Worm (Caenorhabditis elegans) whole organism, L4 larva: ENCODE measurements around the gene pag-3.

Experiments used
- F10B5.3 ChIP-seq: sonication (generic microtip); optimal IDR thresholded peaks from 2 replicates; lab custom pipeline; 2016; ENCODE audit warnings: mild to moderate bottlenecking, missing genetic modification characterization, missing compliant biosample characterization
- F49E8.2 ChIP-seq: sonication (generic microtip); optimal IDR thresholded peaks from 2 replicates; lab custom pipeline; 2016; ENCODE audit warnings: missing compliant biosample characterization, mild to moderate bottlenecking, missing genetic modification characterization, borderline replicate concordance
- R02D3.7 ChIP-seq: fragments of 150-350 bp; sonication (generic microtip); optimal IDR thresholded peaks from 3 replicates; lab custom pipeline; 2014; ENCODE audit warnings: missing biosample characterization, missing genetic modification characterization
- T26A8.4 ChIP-seq: fragments of 200-800 bp; sonication (Bioruptor generic); IDR thresholded peaks from 2 replicates; pipeline ENCODE4 v1.3.6; 2022; ENCODE audit warnings: missing genetic modification characterization, missing compliant biosample characterization
- Y105C5A.15 ChIP-seq: fragments of 200-800 bp; sonication (Bioruptor generic); IDR thresholded peaks from 2 replicates; pipeline ENCODE4 v1.3.6; 2022; ENCODE audit warnings: missing genetic modification characterization, missing compliant biosample characterization
- Y48G9A.11 ChIP-seq: fragments of 200-800 bp; sonication (Bioruptor generic); IDR thresholded peaks from 2 replicates; pipeline ENCODE4 v1.3.6; 2022; ENCODE audit warnings: missing genetic modification reagents, missing genetic modification characterization, missing compliant biosample characterization
- ZK337.2 ChIP-seq: fragments of 200-800 bp; sonication (Bioruptor generic); IDR thresholded peaks from 2 replicates; pipeline ENCODE4 v1.3.6; 2022; ENCODE audit warnings: missing genetic modification reagents, missing genetic modification characterization, missing compliant biosample characterization
- aha-1 ChIP-seq: fragments of 150-350 bp; peaks from one replicate; lab custom pipeline; 2014; ENCODE audit warnings: missing biosample characterization, missing genetic modification characterization
- arid-1 ChIP-seq: fragments of 200-800 bp; sonication (Bioruptor generic); conservative IDR thresholded peaks from 2 replicates; pipeline ENCODE4 v1.3.6; 2022; ENCODE audit warnings: missing genetic modification reagents, missing genetic modification characterization, missing compliant biosample characterization
- ceh-20 ChIP-seq: fragments of 200-800 bp; sonication (Bioruptor generic); IDR thresholded peaks from 2 replicates; pipeline ENCODE4 v1.3.6; 2022; ENCODE audit warnings: missing genetic modification reagents, missing genetic modification characterization, missing compliant biosample characterization
- ceh-28 ChIP-seq: fragments of 150-350 bp; optimal IDR thresholded peaks from 2 replicates; lab custom pipeline; 2014; ENCODE audit warnings: missing biosample characterization, missing genetic modification reagents, missing genetic modification characterization
- ceh-32 ChIP-seq: sonication (generic microtip); optimal IDR thresholded peaks from 2 replicates; lab custom pipeline; 2016; ENCODE audit warnings: mild to moderate bottlenecking, missing genetic modification characterization, missing compliant biosample characterization; ENCODE audit not compliant: poor library complexity
- dmd-8 ChIP-seq: fragments of 200-800 bp; sonication (Bioruptor generic); IDR thresholded peaks from 2 replicates; pipeline ENCODE4 v1.3.6; 2022; ENCODE audit warnings: missing genetic modification characterization, missing compliant biosample characterization
- dpl-1 ChIP-seq: fragments of 150-350 bp; optimal IDR thresholded peaks from 2 replicates; lab custom pipeline; 2014; ENCODE audit warnings: missing biosample characterization, missing genetic modification reagents, missing genetic modification characterization
- dve-1 ChIP-seq: sonication (generic microtip); optimal IDR thresholded peaks from 2 replicates; lab custom pipeline; 2017; ENCODE audit warnings: antibody characterized with exemption, mild to moderate bottlenecking, missing genetic modification characterization, missing compliant biosample characterization; ENCODE audit not compliant: insufficient read depth
- fkh-10 ChIP-seq: fragments of 150-350 bp; optimal IDR thresholded peaks from 2 replicates; lab custom pipeline; 2014; ENCODE audit warnings: missing biosample characterization, missing genetic modification reagents, missing genetic modification characterization
- gei-8 ChIP-seq: fragments of 200-800 bp; sonication (Bioruptor generic); optimal IDR thresholded peaks from 2 replicates; lab custom pipeline; 2018; ENCODE audit warnings: mild to moderate bottlenecking, missing genetic modification characterization, missing compliant biosample characterization
- hif-1 ChIP-seq, 2 experiments: sonication (generic microtip); optimal IDR thresholded peaks; 2 replicates each; lab custom pipeline; 2016 to 2017; ENCODE audit warnings: missing compliant biosample characterization in 2 of 2, missing genetic modification characterization in 2 of 2, missing genetic modification reagents in 2 of 2, missing genotype in 2 of 2, mild to moderate bottlenecking in 1 of 2
- lim-7 ChIP-seq: fragments of 200-800 bp; sonication (Bioruptor generic); IDR thresholded peaks from 2 replicates; pipeline ENCODE4 v1.3.6; 2022; ENCODE audit warnings: missing genetic modification characterization, missing compliant biosample characterization
- lin-13 ChIP-seq: fragments of 150-350 bp; optimal IDR thresholded peaks from 2 replicates; lab custom pipeline; 2014; ENCODE audit warnings: missing biosample characterization, missing genetic modification reagents, missing genetic modification characterization
- madf-5 ChIP-seq, 2 experiments: fragments of 200-800 bp; sonication (Bioruptor generic); IDR thresholded peaks; 2 replicates each; pipeline ENCODE4 v1.3.6; 2022; ENCODE audit warnings: missing compliant biosample characterization in 2 of 2, missing genetic modification characterization in 2 of 2
- mdt-29 ChIP-seq: fragments of 200-800 bp; sonication (Bioruptor generic); IDR thresholded peaks from 2 replicates; pipeline ENCODE4 v1.3.6; 2022; ENCODE audit warnings: missing genetic modification reagents, missing genetic modification characterization, missing compliant biosample characterization
- mes-2 ChIP-seq: sonication (generic microtip); optimal IDR thresholded peaks from 2 replicates; lab custom pipeline; 2016; ENCODE audit warnings: missing genotype, mild to moderate bottlenecking, missing genetic modification characterization, missing compliant biosample characterization; ENCODE audit not compliant: poor library complexity, severe bottlenecking
- nhr-11 ChIP-seq: fragments of 150-350 bp; optimal IDR thresholded peaks from 2 replicates; lab custom pipeline; 2014; ENCODE audit warnings: missing biosample characterization, missing genetic modification characterization
- nhr-28 ChIP-seq: fragments of 150-350 bp; optimal IDR thresholded peaks from 2 replicates; lab custom pipeline; 2014; ENCODE audit warnings: missing biosample characterization, missing genetic modification characterization
- nhr-48 ChIP-seq: sonication (generic microtip); optimal IDR thresholded peaks from 2 replicates; lab custom pipeline; 2016; ENCODE audit warnings: mild to moderate bottlenecking, missing genetic modification characterization, missing compliant biosample characterization
- pqm-1 ChIP-seq: sonication (generic microtip); optimal IDR thresholded peaks from 2 replicates; lab custom pipeline; 2017; ENCODE audit warnings: missing biosample characterization, missing genetic modification characterization
- set-16 ChIP-seq: fragments of 200-800 bp; sonication (Bioruptor generic); IDR thresholded peaks from 2 replicates; pipeline ENCODE4 v1.3.6; 2022; ENCODE audit warnings: missing genetic modification reagents, missing genetic modification characterization, missing compliant biosample characterization
- tag-97 ChIP-seq: fragments of 200-800 bp; sonication (Bioruptor generic); IDR thresholded peaks from 2 replicates; pipeline ENCODE4 v1.3.6; 2022; ENCODE audit warnings: missing genetic modification characterization, missing compliant biosample characterization
- tra-1 ChIP-seq: fragments of 200-800 bp; sonication (Bioruptor generic); IDR thresholded peaks from 2 replicates; pipeline ENCODE4 v1.3.6; 2022; ENCODE audit warnings: missing genetic modification reagents, missing genetic modification characterization, missing compliant biosample characterization
- unc-130 ChIP-seq: sonication (generic microtip); optimal IDR thresholded peaks from 2 replicates; lab custom pipeline; 2016; ENCODE audit warnings: missing genetic modification reagents, missing genetic modification characterization, missing compliant biosample characterization
- unc-62 ChIP-seq, 3 experiments: fragments of 150-350 bp in 1 of 3; sonication (generic microtip); optimal IDR thresholded peaks in 2 of 3; peaks in 1 of 3; 1 replicate in 1 of 3; 2 replicates in 2 of 3; lab custom pipeline; 2014 to 2017; ENCODE audit warnings: missing biosample characterization in 3 of 3, missing genetic modification characterization in 3 of 3, missing genetic modification reagents in 3 of 3, missing genotype in 1 of 3
- zip-11 ChIP-seq: fragments of 200-800 bp; sonication (Bioruptor generic); IDR thresholded peaks from 2 replicates; pipeline ENCODE4 v1.3.6; 2022; ENCODE audit warnings: missing genetic modification characterization, missing compliant biosample characterization
- zip-2 ChIP-seq: fragments of 150-350 bp; optimal IDR thresholded peaks from 2 replicates; lab custom pipeline; 2014; ENCODE audit warnings: missing biosample characterization, missing genetic modification characterization

Gene pag-3

DNA sequence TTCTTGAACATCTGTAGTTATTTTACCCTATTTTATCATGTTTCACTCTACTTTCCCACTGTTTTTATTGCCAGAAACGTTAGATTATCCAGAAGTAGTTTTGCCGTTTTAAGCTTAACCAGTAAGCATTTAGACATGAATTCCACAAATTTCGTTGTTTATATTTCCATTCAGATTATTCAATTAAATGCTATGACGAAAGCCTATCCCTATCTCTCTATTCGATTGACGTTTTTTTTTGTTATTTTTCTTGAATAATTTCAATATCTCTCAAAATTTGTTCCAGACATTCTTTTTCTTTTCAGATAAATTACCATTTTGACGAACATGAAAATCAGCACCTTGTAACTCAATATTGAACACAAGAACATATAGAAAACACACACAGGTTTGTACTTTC is 35.9 kb downstream of the pag-3 start, which contains the start of gene npr-40:
Gene npr-40, plus strand, starts transcription at position 301 of the 400 bp plus-strand sequence.
- TF ChIP-seq arid-1 (GFP tag; lab: Robert Waterston, UW) (no peak), mes-2 (tag; lab: Kevin White, UChicago) (no peak), aha-1 (tag; lab: Kevin White, UChicago) (peak; percentile 4)

DNA sequence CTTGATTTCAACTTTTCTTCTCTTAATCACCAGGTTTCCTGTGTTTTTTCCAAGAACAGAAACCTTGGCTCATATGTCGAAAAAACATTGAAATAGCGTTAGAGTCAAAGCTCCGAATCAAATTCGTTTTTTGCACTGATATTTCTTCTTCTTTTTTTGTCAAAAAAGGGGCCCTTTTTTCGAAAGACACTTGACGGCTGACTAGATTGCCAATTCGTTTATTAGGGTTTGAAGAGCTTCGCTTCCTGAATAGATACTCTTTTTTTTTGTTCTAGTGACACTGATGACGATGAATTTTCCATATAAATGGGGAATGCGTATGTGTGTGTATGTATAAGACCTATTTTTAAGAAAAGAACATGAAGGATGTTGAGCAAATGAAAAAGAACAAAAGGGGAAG is 37.7 kb downstream of the pag-3 start:
- TF ChIP-seq zip-2 (no peak), nhr-11 (no peak), fkh-10 (peak; percentile 46)

DNA sequence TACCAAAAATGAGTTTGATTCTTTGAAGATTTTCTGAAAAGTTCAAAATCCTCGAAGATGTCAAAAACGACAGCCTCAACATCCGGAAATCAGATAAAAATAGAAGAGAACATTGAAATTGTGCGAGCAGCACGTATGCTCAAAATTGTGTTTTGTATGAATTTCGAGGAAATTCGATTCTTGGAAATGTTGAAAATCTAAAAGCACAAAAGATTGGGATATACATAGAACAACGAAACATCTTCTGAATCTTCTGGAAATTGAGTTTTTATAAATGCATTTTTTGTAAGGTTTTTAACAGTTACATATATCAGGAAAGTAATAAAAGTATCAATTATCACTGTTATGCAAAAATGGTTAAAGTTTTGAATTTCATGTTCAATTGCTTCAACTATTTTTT is 43.8 kb downstream of the pag-3 start:
- TF ChIP-seq fkh-10 (peak; percentile 33), unc-62 (GFP tag; optimal IDR thresholded peaks at IDR 0.05 in 1 of 2; lab: Kevin White, UChicago) (peak in 1 of 2 experiments; percentile 67), unc-62 (tag; optimal IDR thresholded peaks at IDR 0.05; lab: Kevin White, UChicago) (no peak), tra-1 (no peak), tag-97 (GFP tag; lab: Robert Waterston, UW) (no peak)
- TF ChIP-seq, all 104 proteins: peak for 2

DNA sequence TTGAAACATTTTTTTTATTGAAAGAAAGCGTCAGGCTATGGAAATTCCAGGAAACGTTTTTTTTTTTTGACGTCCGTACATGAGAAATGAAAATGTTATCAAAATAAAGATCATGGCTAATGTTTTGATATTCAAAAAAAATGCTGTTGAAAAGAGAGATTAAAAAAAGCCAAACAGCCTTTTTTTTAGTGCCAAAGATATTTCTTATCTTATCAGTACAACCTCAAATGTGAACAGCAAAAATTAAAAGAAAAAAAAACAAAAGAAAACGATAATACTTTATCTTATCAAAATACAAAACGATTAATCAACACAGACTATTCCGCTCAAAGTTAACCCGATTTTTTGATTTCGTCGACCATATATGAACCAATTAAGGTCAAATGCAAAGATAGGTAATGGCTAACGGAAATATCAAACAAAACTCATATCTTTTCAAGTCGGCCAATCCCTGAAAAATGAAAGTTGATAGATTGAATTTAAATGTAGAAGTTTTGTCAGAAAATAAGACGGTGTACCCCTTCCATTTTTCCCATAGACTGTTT is 47.1 kb downstream of the pag-3 start:
- TF ChIP-seq hif-1 (tag; optimal IDR thresholded peaks at IDR 0.05; lab: Kevin White, UChicago), result no peak
- no peak for TF ChIP-seq ceh-32 (tag; lab: Kevin White, UChicago)
- no peak for TF ChIP-seq nhr-48 (tag; lab: Kevin White, UChicago)
- TF ChIP-seq ceh-20 (GFP tag; lab: Robert Waterston, UW), result no peak
- TF ChIP-seq unc-62 (GFP tag; optimal IDR thresholded peaks at IDR 0.05 in 1 of 2; lab: Kevin White, UChicago), result peak in 1 of 2 experiments; percentile 54
- TF ChIP-seq unc-62 (tag; optimal IDR thresholded peaks at IDR 0.05; lab: Kevin White, UChicago), result no peak
- peak; percentile 26 for TF ChIP-seq nhr-28
- no peak for TF ChIP-seq madf-5 (GFP tag; IDR thresholded peaks at IDR 0.05; lab: Robert Waterston, UW)
- no peak for TF ChIP-seq gei-8 (GFP tag; lab: Kevin White, UChicago)
- TF ChIP-seq Y48G9A.11, result no peak
- TF ChIP-seq dve-1 (tag; lab: Kevin White, UChicago), result no peak
- TF ChIP-seq set-16, result no peak
- no peak for TF ChIP-seq ZK337.2 (GFP tag; lab: Robert Waterston, UW)
- TF ChIP-seq dmd-8 (GFP tag; lab: Robert Waterston, UW), result no peak
- TF ChIP-seq lim-7, result no peak
- no peak for TF ChIP-seq F49E8.2 (tag; lab: Kevin White, UChicago)
- TF ChIP-seq fkh-10, result no peak

DNA sequence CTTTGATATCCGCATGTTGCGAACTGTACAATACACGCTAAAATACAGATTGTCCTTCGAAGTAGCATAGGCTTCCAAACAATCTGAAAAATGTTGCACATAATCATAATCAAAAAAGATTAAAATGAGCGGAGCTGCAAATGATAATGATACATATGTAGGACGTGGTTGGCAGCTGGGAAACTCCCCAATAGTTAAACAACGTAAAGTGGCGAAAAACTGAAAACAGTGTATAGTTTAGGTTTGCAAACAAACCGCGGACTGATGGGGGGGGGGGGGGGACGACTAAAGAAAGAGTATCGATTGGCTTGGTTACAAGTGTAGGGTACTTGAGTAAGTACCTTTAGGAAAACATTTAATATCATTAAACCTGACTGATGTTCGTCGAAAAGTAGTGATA is 49.3 kb downstream of the pag-3 start, which contains the start of gene hex-5:
Gene hex-5, minus strand, starts transcription at position 101 of the 400 bp plus-strand sequence.
- TF ChIP-seq unc-130 (no peak), ceh-20 (GFP tag; lab: Robert Waterston, UW) (no peak), F10B5.3 (tag; lab: Kevin White, UChicago) (no peak), Y105C5A.15 (no peak), nhr-11 (no peak), pqm-1 (tag; lab: Kevin White, UChicago) (no peak), aha-1 (tag; lab: Kevin White, UChicago) (peak; percentile 23), zip-11 (GFP tag; lab: Robert Waterston, UW) (no peak), zip-2 (no peak), dmd-8 (GFP tag; lab: Robert Waterston, UW) (no peak), unc-62 (GFP tag; optimal IDR thresholded peaks at IDR 0.05 in 1 of 2; lab: Kevin White, UChicago) (peak in 1 of 2 experiments; percentile 40), unc-62 (tag; optimal IDR thresholded peaks at IDR 0.05; lab: Kevin White, UChicago) (no peak), dpl-1 (GFP tag; lab: Kevin White, UChicago) (no peak)

DNA sequence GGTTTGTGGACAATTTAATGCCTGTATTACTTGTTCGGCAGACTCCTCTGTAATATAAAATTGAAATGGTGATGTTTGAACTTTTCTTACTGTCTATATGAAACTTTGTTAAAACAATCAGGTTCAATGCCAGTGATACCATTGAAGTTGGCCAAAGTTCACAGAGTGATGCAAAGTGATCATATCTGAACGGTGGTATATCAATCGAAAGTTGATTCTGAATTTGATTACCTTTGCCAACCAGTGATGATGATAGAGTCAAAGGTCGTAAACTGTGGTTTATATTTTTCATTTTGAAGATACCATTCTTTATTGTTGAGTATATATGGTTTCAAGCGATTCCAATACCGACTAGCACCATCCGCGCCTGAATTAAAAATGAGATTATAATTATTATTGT is 51.0 kb downstream of the pag-3 start:
- peak in 1 of 2 experiments; percentile 56 for TF ChIP-seq unc-62 (GFP tag; optimal IDR thresholded peaks at IDR 0.05 in 1 of 2; lab: Kevin White, UChicago)
- no peak for TF ChIP-seq unc-62 (tag; optimal IDR thresholded peaks at IDR 0.05; lab: Kevin White, UChicago)
- no peak for TF ChIP-seq mdt-29 (GFP tag; lab: Robert Waterston, UW)
- no peak for TF ChIP-seq tra-1
- TF ChIP-seq R02D3.7 (tag; lab: Kevin White, UChicago), result no peak
- no peak for TF ChIP-seq lim-7
- no peak for TF ChIP-seq T26A8.4
- TF ChIP-seq arid-1 (GFP tag; lab: Robert Waterston, UW), result no peak
- no peak for TF ChIP-seq lin-13 (GFP tag; lab: Kevin White, UChicago)
- no peak for TF ChIP-seq ceh-28 (tag; lab: Kevin White, UChicago)
